Worm (Caenorhabditis elegans): Measurements from ENCODE around the gene K12D12.5.

The K12D12.5 gene

ce11 chrII:11836554-11837218 lies 24.1 kb upstream of the K12D12.5 start (continued):
- TF ChIP-seq ceh-32 (tag; optimal IDR thresholded peaks at IDR 0.05; ENCODE audit: poor library complexity) (no peak), zfp-3 (GFP tag; conservative IDR thresholded peaks at IDR 0.05) (no peak), D1046.2 (GFP tag; IDR thresholded peaks at IDR 0.05) (no peak), nhr-237 (tag; optimal IDR thresholded peaks at IDR 0.05) (no peak), sdz-12 (GFP tag; optimal IDR thresholded peaks at IDR 0.05) (no peak), ztf-11 (tag; optimal IDR thresholded peaks at IDR 0.05) (no peak), F26F4.8 (GFP tag; conservative IDR thresholded peaks at IDR 0.05) (no peak), Y48G9A.11 (GFP tag; IDR thresholded peaks at IDR 0.05) (no peak), lim-7 (GFP tag; IDR thresholded peaks at IDR 0.05) (no peak), nhr-76 (tag; optimal IDR thresholded peaks at IDR 0.05) (peak; percentile 67), F44E2.7 (GFP tag; IDR thresholded peaks at IDR 0.05) (no peak), rbr-2 (tag; optimal IDR thresholded peaks at IDR 0.05) (no peak), aly-2 (tag; optimal IDR thresholded peaks at IDR 0.05) (no peak), ceh-28 (tag; optimal IDR thresholded peaks at IDR 0.05) (no peak), zip-2 (tag; optimal IDR thresholded peaks at IDR 0.05) (no peak), lin-15B (tag; optimal IDR thresholded peaks at IDR 0.05) (no peak), Y105C5A.15 (GFP tag; IDR thresholded peaks at IDR 0.05) (no peak), lin-29 (GFP tag; IDR thresholded peaks at IDR 0.05) (no peak), mxl-2 (GFP tag; conservative IDR thresholded peaks at IDR 0.05) (no peak), Y5F2A.4 (GFP tag; optimal IDR thresholded peaks at IDR 0.05) (no peak), F49E8.2 (tag; optimal IDR thresholded peaks at IDR 0.05; ENCODE audit: borderline replicate concordance) (no peak), unc-39 (tag; optimal IDR thresholded peaks at IDR 0.05) (no peak), T20F7.1 (GFP tag; optimal IDR thresholded peaks at IDR 0.05) (no peak), zag-1 (tag; optimal IDR thresholded peaks at IDR 0.05) (no peak), madf-5 (GFP tag; IDR thresholded peaks at IDR 0.05) (no peak), zip-11 (GFP tag; IDR thresholded peaks at IDR 0.05) (no peak), nhr-111 (GFP tag; optimal IDR thresholded peaks at IDR 0.05) (no peak), hlh-30 (tag; optimal IDR thresholded peaks at IDR 0.05; ENCODE audit: insufficient read depth) (peak; percentile 29), lsy-2 (tag; optimal IDR thresholded peaks at IDR 0.05) (peak in 1 of 2 experiments; percentile 20), fos-1 (tag; optimal IDR thresholded peaks at IDR 0.05) (no peak), spr-3 (GFP tag; optimal IDR thresholded peaks at IDR 0.05) (no peak), ceh-20 (GFP tag; IDR thresholded peaks at IDR 0.05) (no peak), ama-1 (optimal IDR thresholded peaks at IDR 0.05) (no peak), nhr-28 (tag; optimal IDR thresholded peaks at IDR 0.05) (peak; percentile 85), fkh-10 (GFP tag; optimal IDR thresholded peaks at IDR 0.05) (no peak), ces-1 (GFP tag; optimal IDR thresholded peaks at IDR 0.05) (no peak), mdt-29 (GFP tag; IDR thresholded peaks at IDR 0.05) (no peak), daf-19 (GFP tag; conservative IDR thresholded peaks at IDR 0.05) (no peak)

- TF ChIP-seq daf-16 (GFP tag; optimal IDR thresholded peaks at IDR 0.05) (no peak), daf-16 (tag; optimal IDR thresholded peaks at IDR 0.05) (no peak), hmg-1.1 (GFP tag; IDR thresholded peaks at IDR 0.05) (no peak), spr-1 (tag; optimal IDR thresholded peaks at IDR 0.05) (no peak), Y48G9A.11 (GFP tag; IDR thresholded peaks at IDR 0.05) (no peak), mdt-29 (GFP tag; IDR thresholded peaks at IDR 0.05) (no peak), nhr-28 (tag; optimal IDR thresholded peaks at IDR 0.05) (peak; percentile 21), saeg-2 (GFP tag; IDR thresholded peaks at IDR 0.05) (no peak), egl-27 (tag; optimal IDR thresholded peaks at IDR 0.05) (no peak), nhr-111 (GFP tag; optimal IDR thresholded peaks at IDR 0.05) (no peak), ZK337.2 (GFP tag; IDR thresholded peaks at IDR 0.05) (no peak), ces-1 (GFP tag; optimal IDR thresholded peaks at IDR 0.05) (no peak), hlh-30 (tag; optimal IDR thresholded peaks at IDR 0.05; ENCODE audit: insufficient read depth) (peak; percentile 18), Y5F2A.4 (GFP tag; optimal IDR thresholded peaks at IDR 0.05) (no peak), mdl-1 (tag; optimal IDR thresholded peaks at IDR 0.05) (peak; percentile 56 to 66), ctbp-1 (GFP tag; IDR thresholded peaks at IDR 0.05) (no peak), fos-1 (tag; optimal IDR thresholded peaks at IDR 0.05) (no peak), ceh-82 (tag; optimal IDR thresholded peaks at IDR 0.05) (no peak), hlh-11 (tag; optimal IDR thresholded peaks at IDR 0.05) (peak; percentile 65), madf-9 (GFP tag; conservative IDR thresholded peaks at IDR 0.05) (no peak), nhr-48 (tag; optimal IDR thresholded peaks at IDR 0.05) (peak; percentile 68), ama-1 (optimal IDR thresholded peaks at IDR 0.05) (no peak), vab-7 (GFP tag; IDR thresholded peaks at IDR 0.05) (no peak)
Observed at ce11 chrII:11838353-11838752, 22.5 kb upstream of the K12D12.5 start.
